Worm (Caenorhabditis elegans): Measurements from ENCODE around the gene prp-9.

ce11 chrII:8483793-8484186, 41.4 kb downstream of the prp-9 start, which contains the start of gene taap-1:
- TF ChIP-seq ahr-1 (tag; optimal IDR thresholded peaks at IDR 0.05) (no peak), ttx-3 (tag; optimal IDR thresholded peaks at IDR 0.05) (no peak)
